Worm (Caenorhabditis elegans) whole organism, dauer: ENCODE results near the gene C26F1.1.

ENCODE experiments used
- unc-62 ChIP-seq: sonication (generic microtip); optimal IDR thresholded peaks from 2 replicates; lab custom pipeline; 2017; ENCODE audit warnings: missing biosample characterization, missing genetic modification reagents, missing genetic modification characterization

The C26F1.1 gene

ce11 chrV:7773647-7774046, 11.6 kb upstream of the C26F1.1 start:
- no peak for TF ChIP-seq unc-62

ce11 chrV:7774143-7774595, 11.0 kb upstream of the C26F1.1 start, which contains the start of gene grl-10:
grl-10 (plus strand) TSS chrV:7774545.
- no peak for TF ChIP-seq unc-62

ce11 chrV:7775226-7775625, 10.0 kb upstream of the C26F1.1 start:
- no peak for TF ChIP-seq unc-62

- no peak for TF ChIP-seq unc-62
Observed at ce11 chrV:7776029-7776628, 9.1 kb upstream of the C26F1.1 start, which contains the start of the genes rpl-39 and rps-30. rpl-39 (minus strand) TSS chrV:7776079. rps-30 (plus strand) TSS chrV:7776578.

- TF ChIP-seq unc-62 = no peak
Observed at ce11 chrV:7777098-7777497, 8.1 kb upstream of the C26F1.1 start, which contains the start of gene C26F1.3. C26F1.3 (plus strand) TSS chrV:7777300.

ce11 chrV:7778999-7779398, 6.2 kb upstream of the C26F1.1 start:
- no peak for TF ChIP-seq unc-62

ce11 chrV:7781511-7781910, 3.7 kb upstream of the C26F1.1 start, which contains the start of gene cyp-32A1:
cyp-32A1 (plus strand) TSS chrV:7781811.
- no peak for TF ChIP-seq unc-62

- no peak for TF ChIP-seq unc-62
Observed at ce11 chrV:7785885-7786284, 668 bp downstream of the C26F1.1 start.

ce11 chrV:7786639-7787038, 1.4 kb downstream of the C26F1.1 start:
- TF ChIP-seq unc-62 = no peak

- no peak for TF ChIP-seq unc-62
Observed at ce11 chrV:7793067-7793466, 7.8 kb downstream of the C26F1.1 start, which contains the start of gene flp-21. flp-21 (plus strand) TSS chrV:7793367.

ce11 chrV:7798079-7798478, 12.9 kb downstream of the C26F1.1 start, which contains the start of gene ZK742.7:
ZK742.7 (plus strand) TSS chrV:7798379.
- TF ChIP-seq unc-62 = no peak

- no peak for TF ChIP-seq unc-62
Observed at ce11 chrV:7803563-7803962, 18.3 kb downstream of the C26F1.1 start.

- TF ChIP-seq unc-62 = no peak
Observed at ce11 chrV:7804064-7804800, 19.0 kb downstream of the C26F1.1 start, which contains the start of gene uvs-1. uvs-1 (minus strand) TSS chrV:7804208.

- TF ChIP-seq unc-62 = no peak
Observed at ce11 chrV:7804801-7805163, 19.6 kb downstream of the C26F1.1 start, which contains the start of gene xpo-1. xpo-1 (plus strand) TSS chrV:7805064.

ce11 chrV:7806629-7807028, 21.4 kb downstream of the C26F1.1 start:
- no peak for TF ChIP-seq unc-62

ce11 chrV:7808444-7808843, 23.2 kb downstream of the C26F1.1 start:
- no peak for TF ChIP-seq unc-62
